Worm (Caenorhabditis elegans) whole organism, L4 larva: ENCODE data around the gene T05C1.2.
A peak's percentile ranks its signal among the peaks of the same experiment; 100 is the strongest.

Experiments used
- F44E2.7 ChIP-seq: fragments of 200-800 bp; sonication (Bioruptor generic); IDR thresholded peaks from 2 replicates; pipeline ENCODE4 v2.1.2; 2022; ENCODE audit warnings: missing genetic modification characterization, missing compliant biosample characterization
- R02D3.7 ChIP-seq: fragments of 150-350 bp; sonication (generic microtip); optimal IDR thresholded peaks from 3 replicates; lab custom pipeline; 2014; ENCODE audit warnings: missing biosample characterization, missing genetic modification characterization
- aha-1 ChIP-seq: fragments of 150-350 bp; peaks from one replicate; lab custom pipeline; 2014; ENCODE audit warnings: missing biosample characterization, missing genetic modification characterization
- ceh-82 ChIP-seq: sonication (generic microtip); optimal IDR thresholded peaks from 2 replicates; lab custom pipeline; 2017; ENCODE audit warnings: missing biosample characterization, missing genetic modification characterization
- ctbp-1 ChIP-seq: fragments of 200-800 bp; sonication (Bioruptor generic); IDR thresholded peaks from 2 replicates; pipeline ENCODE4 v1.3.6; 2022; ENCODE audit warnings: missing genetic modification reagents, missing genetic modification characterization, missing compliant biosample characterization
- daf-12 ChIP-seq: fragments of 150-350 bp; optimal IDR thresholded peaks from 2 replicates; lab custom pipeline; 2014; ENCODE audit warnings: missing biosample characterization, missing genetic modification reagents, missing genetic modification characterization
- daf-16 ChIP-seq, 3 experiments: sonication (generic microtip); optimal IDR thresholded peaks; 2 replicates each; lab custom pipeline; 2016 to 2017; ENCODE audit warnings: missing genetic modification characterization in 3 of 3, missing genetic modification reagents in 3 of 3, mild to moderate bottlenecking in 2 of 3, missing compliant biosample characterization in 2 of 3, missing biosample characterization in 1 of 3, moderate library complexity in 1 of 3
- dmd-6 ChIP-seq: fragments of 200-800 bp; sonication (Bioruptor generic); IDR thresholded peaks from 2 replicates; pipeline ENCODE4 v1.3.6; 2022; ENCODE audit warnings: missing genetic modification reagents, missing genetic modification characterization, missing compliant biosample characterization
- dmd-8 ChIP-seq: fragments of 200-800 bp; sonication (Bioruptor generic); IDR thresholded peaks from 2 replicates; pipeline ENCODE4 v1.3.6; 2022; ENCODE audit warnings: missing genetic modification characterization, missing compliant biosample characterization
- dpl-1 ChIP-seq: fragments of 150-350 bp; optimal IDR thresholded peaks from 2 replicates; lab custom pipeline; 2014; ENCODE audit warnings: missing biosample characterization, missing genetic modification reagents, missing genetic modification characterization
- duxl-1 ChIP-seq: sonication (generic microtip); optimal IDR thresholded peaks from 2 replicates; lab custom pipeline; 2016; ENCODE audit warnings: mild to moderate bottlenecking, missing genetic modification characterization, moderate library complexity, missing compliant biosample characterization; ENCODE audit not compliant: poor library complexity
- dve-1 ChIP-seq: sonication (generic microtip); optimal IDR thresholded peaks from 2 replicates; lab custom pipeline; 2017; ENCODE audit warnings: antibody characterized with exemption, mild to moderate bottlenecking, missing genetic modification characterization, missing compliant biosample characterization; ENCODE audit not compliant: insufficient read depth
- egl-27 ChIP-seq: sonication (generic microtip); optimal IDR thresholded peaks from 3 replicates; lab custom pipeline; 2017; ENCODE audit warnings: missing biosample characterization, missing genetic modification reagents, missing genetic modification characterization
- fos-1 ChIP-seq: fragments of 150-350 bp; optimal IDR thresholded peaks from 2 replicates; lab custom pipeline; 2014; ENCODE audit warnings: missing biosample characterization, missing genetic modification characterization
- hif-1 ChIP-seq, 2 experiments: sonication (generic microtip); optimal IDR thresholded peaks; 2 replicates each; lab custom pipeline; 2016 to 2017; ENCODE audit warnings: missing compliant biosample characterization in 2 of 2, missing genetic modification characterization in 2 of 2, missing genetic modification reagents in 2 of 2, missing genotype in 2 of 2, mild to moderate bottlenecking in 1 of 2
- hlh-11 ChIP-seq: fragments of 200-800 bp; sonication (Bioruptor generic); optimal IDR thresholded peaks from 2 replicates; lab custom pipeline; 2018; ENCODE audit warnings: mild to moderate bottlenecking, missing genetic modification characterization, missing compliant biosample characterization
- lsy-2 ChIP-seq, 2 experiments: fragments of 150-350 bp in 1 of 2; sonication (generic microtip) in 1 of 2; optimal IDR thresholded peaks; 2 replicates each; lab custom pipeline; 2014 to 2017; ENCODE audit warnings: missing biosample characterization in 2 of 2, missing genetic modification characterization in 2 of 2
- mdl-1 ChIP-seq, 2 experiments: fragments of 150-350 bp in 1 of 2; sonication (generic microtip) in 1 of 2; optimal IDR thresholded peaks; 2 replicates each; lab custom pipeline; 2014 to 2017; ENCODE audit warnings: missing biosample characterization in 2 of 2, missing genetic modification characterization in 2 of 2
- mxl-2 ChIP-seq: fragments of 200-800 bp; sonication (Bioruptor generic); conservative IDR thresholded peaks from 2 replicates; pipeline ENCODE4 v1.3.6; 2022; ENCODE audit warnings: missing genetic modification reagents, missing genetic modification characterization, missing compliant biosample characterization
- nhr-10 ChIP-seq: fragments of 150-350 bp; optimal IDR thresholded peaks from 2 replicates; lab custom pipeline; 2014; ENCODE audit warnings: missing biosample characterization, missing genetic modification characterization
- nhr-25 ChIP-seq: sonication (generic microtip); optimal IDR thresholded peaks from 2 replicates; lab custom pipeline; 2017; ENCODE audit warnings: missing genetic modification characterization, mild to moderate bottlenecking, missing compliant biosample characterization, antibody characterized with exemption, moderate library complexity, borderline replicate concordance; ENCODE audit not compliant: insufficient read depth
- nhr-28 ChIP-seq: fragments of 150-350 bp; optimal IDR thresholded peaks from 2 replicates; lab custom pipeline; 2014; ENCODE audit warnings: missing biosample characterization, missing genetic modification characterization
- nhr-41 ChIP-seq: fragments of 200-800 bp; sonication (Bioruptor generic); IDR thresholded peaks from 2 replicates; pipeline ENCODE4 v1.3.6; 2022; ENCODE audit warnings: missing genetic modification reagents, missing genetic modification characterization, missing compliant biosample characterization
- nhr-48 ChIP-seq: sonication (generic microtip); optimal IDR thresholded peaks from 2 replicates; lab custom pipeline; 2016; ENCODE audit warnings: mild to moderate bottlenecking, missing genetic modification characterization, missing compliant biosample characterization
- nhr-77 ChIP-seq: fragments of 150-350 bp; optimal IDR thresholded peaks from 2 replicates; lab custom pipeline; 2014; ENCODE audit warnings: missing biosample characterization, missing genetic modification characterization
- pqm-1 ChIP-seq: sonication (generic microtip); optimal IDR thresholded peaks from 2 replicates; lab custom pipeline; 2017; ENCODE audit warnings: missing biosample characterization, missing genetic modification characterization
- saeg-2 ChIP-seq: fragments of 200-800 bp; sonication (Bioruptor generic); IDR thresholded peaks from 2 replicates; pipeline ENCODE4 v1.3.6; 2022; ENCODE audit warnings: missing genetic modification reagents, missing genetic modification characterization, missing compliant biosample characterization
- sdz-12 ChIP-seq: fragments of 200-800 bp; sonication (Bioruptor generic); optimal IDR thresholded peaks from 2 replicates; lab custom pipeline; 2018; ENCODE audit warnings: mild to moderate bottlenecking, missing genetic modification characterization, missing compliant biosample characterization
- zag-1 ChIP-seq: fragments of 150-350 bp; optimal IDR thresholded peaks from 2 replicates; lab custom pipeline; 2014; ENCODE audit warnings: missing biosample characterization, missing genetic modification characterization
- zfp-3 ChIP-seq: fragments of 200-800 bp; sonication (Bioruptor generic); conservative IDR thresholded peaks from 2 replicates; pipeline ENCODE4 v1.3.6; 2022; ENCODE audit warnings: missing genetic modification reagents, missing genetic modification characterization, missing compliant biosample characterization

Gene T05C1.2

DNA sequence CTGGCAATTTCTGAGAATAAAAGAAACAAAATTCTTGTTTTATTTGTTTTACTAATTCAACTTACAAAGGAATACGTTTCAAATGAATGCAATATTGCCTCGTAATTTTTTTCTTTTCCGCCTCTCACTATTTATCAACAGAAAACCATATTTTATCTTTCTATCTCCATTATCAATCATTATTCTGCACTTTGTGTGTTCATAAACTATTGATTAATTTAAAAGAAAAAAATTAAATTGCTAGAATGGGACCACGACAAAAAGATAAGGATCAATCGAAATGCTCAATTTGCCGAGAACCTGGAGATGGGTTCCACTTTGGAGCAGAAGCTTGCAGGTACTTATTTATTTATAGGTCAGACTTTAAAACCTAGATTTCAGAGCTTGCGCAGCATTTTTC, 46.8 kb downstream of the T05C1.2 start, which contains the start of gene nhr-273:
nhr-273 (plus strand) TSS at position 167 of the 400 bp plus-strand sequence.
- no peak for TF ChIP-seq nhr-41 (GFP tag; lab: Robert Waterston, UW)
- peak; percentile 21 for TF ChIP-seq dve-1 (tag; lab: Kevin White, UChicago)
- TF ChIP-seq mxl-2 (GFP tag; lab: Robert Waterston, UW) = no peak
- TF ChIP-seq sdz-12 (GFP tag; lab: Kevin White, UChicago) = no peak
- no peak for TF ChIP-seq dpl-1 (GFP tag; lab: Kevin White, UChicago)
- TF ChIP-seq nhr-10 (tag; lab: Kevin White, UChicago) = no peak
- no peak for TF ChIP-seq dmd-8 (GFP tag; lab: Robert Waterston, UW)
- no peak for TF ChIP-seq daf-16 (GFP tag; optimal IDR thresholded peaks at IDR 0.05; lab: Kevin White, UChicago)
- TF ChIP-seq daf-16 (tag; optimal IDR thresholded peaks at IDR 0.05; lab: Kevin White, UChicago) = peak; percentile 38
- no peak for TF ChIP-seq fos-1 (tag; lab: Kevin White, UChicago)
- TF ChIP-seq hlh-11 (tag; lab: Kevin White, UChicago) = no peak
- no peak for TF ChIP-seq dmd-6 (GFP tag; lab: Robert Waterston, UW)
- peak; percentile 66 for TF ChIP-seq nhr-28 (tag; lab: Kevin White, UChicago)
- TF ChIP-seq nhr-48 (tag; lab: Kevin White, UChicago) = no peak
- TF ChIP-seq ceh-82 = no peak
- TF ChIP-seq nhr-25 = no peak
- TF ChIP-seq daf-12 = no peak
- TF ChIP-seq saeg-2 = no peak

- TF ChIP-seq mxl-2 (GFP tag; lab: Robert Waterston, UW) = no peak
- TF ChIP-seq R02D3.7 (tag; lab: Kevin White, UChicago) = no peak
- TF ChIP-seq aha-1 (tag; lab: Kevin White, UChicago) = peak; percentile 98
- no peak for TF ChIP-seq zag-1 (tag; lab: Kevin White, UChicago)
Measured at ce11 chrII:4434278-4434677, 47.6 kb downstream of the T05C1.2 start.

DNA sequence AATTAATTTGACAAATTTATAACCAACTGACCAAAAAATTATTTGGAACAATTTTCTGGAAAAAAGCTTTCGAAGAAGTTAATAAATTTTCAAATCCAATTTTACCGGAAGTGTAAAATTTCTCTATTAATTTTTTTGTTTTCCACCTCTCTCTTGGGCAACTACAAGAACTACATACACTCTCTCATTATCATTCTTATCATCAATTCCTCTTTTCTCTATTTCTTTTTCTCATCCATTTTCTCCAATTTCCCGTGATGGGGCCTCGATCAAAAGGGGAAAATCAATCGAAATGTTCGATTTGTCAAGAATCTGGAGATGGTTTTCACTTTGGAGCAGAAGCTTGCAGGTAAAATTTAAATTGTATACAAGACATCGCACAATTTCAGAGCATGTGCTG, 48.8 kb downstream of the T05C1.2 start, which contains the start of gene nhr-109:
nhr-109 (plus strand) TSS at position 222 of the 400 bp plus-strand sequence.
- TF ChIP-seq zfp-3 (GFP tag; lab: Robert Waterston, UW) = no peak
- no peak for TF ChIP-seq ctbp-1
- no peak for TF ChIP-seq daf-16 (GFP tag; optimal IDR thresholded peaks at IDR 0.05; lab: Kevin White, UChicago)
- TF ChIP-seq daf-16 (tag; optimal IDR thresholded peaks at IDR 0.05; lab: Kevin White, UChicago) = peak; percentile 61
- TF ChIP-seq egl-27 = no peak
- TF ChIP-seq nhr-77 = peak; percentile 2
- peak; percentile 14 for TF ChIP-seq pqm-1 (tag; lab: Kevin White, UChicago)
- peak; percentile 97 for TF ChIP-seq nhr-28 (tag; lab: Kevin White, UChicago)
- no peak for TF ChIP-seq hif-1 (tag; optimal IDR thresholded peaks at IDR 0.05; lab: Kevin White, UChicago)
- TF ChIP-seq duxl-1 (tag; lab: Kevin White, UChicago) = no peak
- TF ChIP-seq mdl-1 (tag; optimal IDR thresholded peaks at IDR 0.05; lab: Kevin White, UChicago) = no peak
- no peak for TF ChIP-seq lsy-2 (tag; optimal IDR thresholded peaks at IDR 0.05; lab: Kevin White, UChicago)
- TF ChIP-seq F44E2.7 = no peak
- peak; percentile 2 for TF ChIP-seq hlh-11 (tag; lab: Kevin White, UChicago)
- TF ChIP-seq, all 104 proteins: peak for 5
